Fruit fly (Drosophila melanogaster): Measurements from ENCODE around the gene MICU3.

dm6 chr3R:19820994-19821393 lies 26.1 kb upstream of the MICU3 start:
- TF ChIP-seq CTCF (optimal IDR thresholded peaks at IDR 0.05) (no peak), CG8478 (optimal IDR thresholded peaks at IDR 0.05) (no peak)
